Fruit fly (Drosophila melanogaster): ENCODE measurements around the gene Svip.

Svip gene

DNA sequence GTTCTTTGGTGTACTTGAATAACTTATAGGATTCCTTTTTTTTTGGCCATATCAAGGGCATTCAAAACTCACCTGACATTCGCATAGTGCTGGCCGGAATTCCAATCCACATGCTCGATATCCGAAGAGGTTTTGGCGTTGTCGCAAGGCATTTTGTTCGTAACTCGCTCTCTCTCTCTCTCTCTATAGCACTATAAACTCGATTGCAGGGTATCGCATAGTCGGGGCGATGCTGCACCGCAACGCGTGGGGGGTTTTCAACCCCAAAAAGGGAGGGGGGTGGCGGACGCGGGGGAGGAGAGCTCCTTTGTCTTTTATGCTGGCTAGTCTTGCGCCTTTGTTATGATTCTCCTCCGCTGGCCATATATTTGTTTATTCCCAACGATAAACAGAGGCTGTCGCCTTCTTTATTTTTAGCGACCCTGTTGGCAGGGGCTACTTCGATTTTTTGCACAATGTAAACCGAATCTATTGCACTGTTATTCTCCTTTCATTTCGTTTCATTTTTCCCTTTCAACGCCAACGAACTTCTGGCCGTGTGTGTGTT, 39.7 kb downstream of the Svip start:
- TF ChIP-seq sd (tag; optimal IDR thresholded peaks at IDR 0.05) (peak; percentile 30), CG18262 (tag; optimal IDR thresholded peaks at IDR 0.05) (peak; percentile 0), CG5180 (GFP tag; optimal IDR thresholded peaks at IDR 0.05) (peak; percentile 18), Fer1 (GFP tag; optimal IDR thresholded peaks at IDR 0.05) (no peak), dmrt99B (tag; optimal IDR thresholded peaks at IDR 0.05) (peak; percentile 9), CG30431 (GFP tag; optimal IDR thresholded peaks at IDR 0.05) (no peak), CG4424 (GFP tag; optimal IDR thresholded peaks at IDR 0.05) (peak; percentile 25), CG2712 (tag; optimal IDR thresholded peaks at IDR 0.05) (peak; percentile 12), row (GFP tag; IDR thresholded peaks at IDR 0.05) (peak; percentile 59), CG2199 (GFP tag; IDR thresholded peaks at IDR 0.05) (0 out of 3 replicates have a peak, but pooled peaks have one; percentile 45), CG10274 (GFP tag; optimal IDR thresholded peaks at IDR 0.05) (peak; percentile 35), D19B (GFP tag; optimal IDR thresholded peaks at IDR 0.05) (peak; percentile 90), CG4820 (GFP tag; optimal IDR thresholded peaks at IDR 0.05) (peak; percentile 12), CG17568 (GFP tag; optimal IDR thresholded peaks at IDR 0.05) (no peak), CG1024 (GFP tag; IDR thresholded peaks at IDR 0.05) (peak; percentile 23; the same call in 1 of the 2 replicates), D19A (tag; optimal IDR thresholded peaks at IDR 0.05) (peak; percentile 85), CG16815 (GFP tag; optimal IDR thresholded peaks at IDR 0.05) (no peak), crol (GFP tag; IDR thresholded peaks at IDR 0.05) (peak; percentile 69), bcd (GFP tag; optimal IDR thresholded peaks at IDR 0.05) (peak; percentile 15), gem (tag; optimal IDR thresholded peaks at IDR 0.05) (peak; percentile 24), Trl (optimal IDR thresholded peaks at IDR 0.05) (peak; percentile 14 to 17), Trl (GFP tag; optimal IDR thresholded peaks at IDR 0.05) (no peak), ttk (GFP tag; IDR thresholded peaks at IDR 0.05) (0 out of 2 replicates have a peak, but pooled peaks have one; percentile 22), ci (GFP tag; IDR thresholded peaks at IDR 0.05) (peak; percentile 54; the same call in 2 of the 3 replicates), slbo (GFP tag; IDR thresholded peaks at IDR 0.05) (0 out of 2 replicates have a peak, but pooled peaks have one; percentile 20), mam (GFP tag; optimal IDR thresholded peaks at IDR 0.05) (no peak), CG7839 (tag; optimal IDR thresholded peaks at IDR 0.05) (peak; percentile 13), CG5953 (GFP tag; IDR thresholded peaks at IDR 0.05) (no peak), CG13296 (GFP tag; optimal IDR thresholded peaks at IDR 0.05) (no peak), HHEX (GFP tag; optimal IDR thresholded peaks at IDR 0.05) (peak; percentile 16), CG14014 (GFP tag; IDR thresholded peaks at IDR 0.05) (no peak), sug (tag; optimal IDR thresholded peaks at IDR 0.05) (peak; percentile 30), CG31224 (GFP tag; IDR thresholded peaks at IDR 0.05) (no peak), zen2 (GFP tag; IDR thresholded peaks at IDR 0.05; ENCODE audit: partially characterized antibody) (no peak), CG15011 (GFP tag; optimal IDR thresholded peaks at IDR 0.05) (no peak), CG7357 (GFP tag; IDR thresholded peaks at IDR 0.05) (peak; percentile 39; the same call in 1 of the 3 replicates), CG10654 (GFP tag; optimal IDR thresholded peaks at IDR 0.05) (peak; percentile 1), H15 (GFP tag; IDR thresholded peaks at IDR 0.05) (0 out of 3 replicates have a peak, but pooled peaks have one; percentile 41), Gug (GFP tag; IDR thresholded peaks at IDR 0.05) (0 out of 4 replicates have a peak, but pooled peaks have one; percentile 18), CG32532 (GFP tag; IDR thresholded peaks at IDR 0.05) (peak; percentile 37), CG9727 (GFP tag; optimal IDR thresholded peaks at IDR 0.05) (peak; percentile 6), CG1603 (tag; optimal IDR thresholded peaks at IDR 0.05) (peak; percentile 35), MBD-R2 (GFP tag; IDR thresholded peaks at IDR 0.05) (no peak), Opbp (GFP tag; IDR thresholded peaks at IDR 0.05; ENCODE audit: partially characterized antibody) (0 out of 3 replicates have a peak, but pooled peaks have one; percentile 13), CG34422 (GFP tag; IDR thresholded peaks at IDR 0.05) (0 out of 3 replicates have a peak, but pooled peaks have one; percentile 15), Atf6 (GFP tag; IDR thresholded peaks at IDR 0.05) (0 out of 2 replicates have a peak, but pooled peaks have one; percentile 21), CG14441 (GFP tag; IDR thresholded peaks at IDR 0.05) (0 out of 2 replicates have a peak, but pooled peaks have one; percentile 8), otp (GFP tag; IDR thresholded peaks at IDR 0.05) (0 out of 3 replicates have a peak, but pooled peaks have one; percentile 38), CG11247 (GFP tag; IDR thresholded peaks at IDR 0.05) (0 out of 2 replicates have a peak, but pooled peaks have one; percentile 11), NC2β (GFP tag; optimal IDR thresholded peaks at IDR 0.05) (no peak)
